Worm (Caenorhabditis elegans): ENCODE measurements around the gene elli-1.
A peak's percentile ranks its signal among the peaks of the same experiment; 100 is the strongest.

The elli-1 gene

ce11 chrIV:8794895-8795665 lies 40.5 kb upstream of the elli-1 start (continued):
- TF ChIP-seq F49E8.2 (tag; optimal IDR thresholded peaks at IDR 0.05; ENCODE audit: insufficient read depth) (no peak), ztf-22 (GFP tag; optimal IDR thresholded peaks at IDR 0.05) (peak; percentile 92), F57C9.4 (tag; optimal IDR thresholded peaks at IDR 0.05) (no peak), ceh-40 (GFP tag; IDR thresholded peaks at IDR 0.05) (no peak), F52B5.7 (tag; optimal IDR thresholded peaks at IDR 0.05) (peak; percentile 61), atf-7 (tag; optimal IDR thresholded peaks at IDR 0.05) (peak; percentile 92), let-607 (tag; optimal IDR thresholded peaks at IDR 0.05) (peak; percentile 70 to 80), ztf-25 (GFP tag; IDR thresholded peaks at IDR 0.05) (no peak), athp-1 (tag; optimal IDR thresholded peaks at IDR 0.05) (peak; percentile 25), unc-130 (GFP tag; optimal IDR thresholded peaks at IDR 0.05) (no peak), ekl-4 (GFP tag; IDR thresholded peaks at IDR 0.05) (peak; percentile 22; the same call in 1 of the 2 replicates), F10E7.11 (tag; optimal IDR thresholded peaks at IDR 0.05) (peak; percentile 3), rcor-1 (GFP tag; IDR thresholded peaks at IDR 0.05) (peak; percentile 22; the same call in 1 of the 2 replicates), hlh-26 (GFP tag; conservative IDR thresholded peaks at IDR 0.05) (no peak), nhr-80 (tag; optimal IDR thresholded peaks at IDR 0.05) (peak; percentile 100), Y56A3A.18 (GFP tag; IDR thresholded peaks at IDR 0.05) (peak; percentile 73; the same call in 1 of the 2 replicates), pha-4 (tag; optimal IDR thresholded peaks at IDR 0.05) (no peak), mel-28 (tag; optimal IDR thresholded peaks at IDR 0.05; ENCODE audit: borderline replicate concordance) (no peak), lin-35 (GFP tag; optimal IDR thresholded peaks at IDR 0.05) (peak in 1 of 3 experiments; percentile 56), ceh-79 (tag; optimal IDR thresholded peaks at IDR 0.05) (no peak), nfyb-1 (GFP tag; IDR thresholded peaks at IDR 0.05) (0 out of 2 replicates have a peak, but pooled peaks have one; percentile 71), akir-1 (GFP tag; optimal IDR thresholded peaks at IDR 0.05) (no peak), attf-5 (GFP tag; optimal IDR thresholded peaks at IDR 0.05) (peak; percentile 94), ceh-100 (GFP tag; IDR thresholded peaks at IDR 0.05) (no peak), ztf-6 (GFP tag; IDR thresholded peaks at IDR 0.05) (no peak), aptf-3 (GFP tag; IDR thresholded peaks at IDR 0.05) (no peak), sea-2 (GFP tag; IDR thresholded peaks at IDR 0.05) (no peak), snpc-4 (GFP tag; optimal IDR thresholded peaks at IDR 0.05) (peak; percentile 36), snpc-4 (tag; optimal IDR thresholded peaks at IDR 0.05) (peak; percentile 1 to 71 (median 68)), madf-10 (tag; optimal IDR thresholded peaks at IDR 0.05) (peak; percentile 89), lsy-27 (tag; optimal IDR thresholded peaks at IDR 0.05; ENCODE audit: borderline replicate concordance, insufficient read depth) (no peak), F22D6.2 (tag; optimal IDR thresholded peaks at IDR 0.05) (peak; percentile 58), lin-40 (tag; optimal IDR thresholded peaks at IDR 0.05) (peak; percentile 83), lag-1 (GFP tag; IDR thresholded peaks at IDR 0.05) (no peak), F37B4.10 (GFP tag; IDR thresholded peaks at IDR 0.05) (0 out of 2 replicates have a peak, but pooled peaks have one; percentile 67), hmg-20 (GFP tag; IDR thresholded peaks at IDR 0.05) (peak; percentile 22; the same call in 1 of the 2 replicates), let-526 (GFP tag; IDR thresholded peaks at IDR 0.05) (0 out of 2 replicates have a peak, but pooled peaks have one; percentile 57), chd-7 (tag; optimal IDR thresholded peaks at IDR 0.05) (peak; percentile 94), F33H1.4 (GFP tag; IDR thresholded peaks at IDR 0.05) (no peak), B0019.2 (GFP tag; conservative IDR thresholded peaks at IDR 0.05) (no peak), B0035.1 (tag; optimal IDR thresholded peaks at IDR 0.05) (peak; percentile 60), ceh-58 (GFP tag; IDR thresholded peaks at IDR 0.05) (no peak), pbrm-1 (GFP tag; IDR thresholded peaks at IDR 0.05) (peak; percentile 73; the same call in 1 of the 2 replicates), egrh-3 (GFP tag; IDR thresholded peaks at IDR 0.05) (peak; percentile 99), nhr-27 (tag; optimal IDR thresholded peaks at IDR 0.05) (no peak), die-1 (tag; optimal IDR thresholded peaks at IDR 0.05) (peak; percentile 66), him-1 (tag; optimal IDR thresholded peaks at IDR 0.05) (no peak)

All from whole organism, young adult.